Fruit fly (Drosophila melanogaster): Measurements from ENCODE around the gene Obp99d.

DNA sequence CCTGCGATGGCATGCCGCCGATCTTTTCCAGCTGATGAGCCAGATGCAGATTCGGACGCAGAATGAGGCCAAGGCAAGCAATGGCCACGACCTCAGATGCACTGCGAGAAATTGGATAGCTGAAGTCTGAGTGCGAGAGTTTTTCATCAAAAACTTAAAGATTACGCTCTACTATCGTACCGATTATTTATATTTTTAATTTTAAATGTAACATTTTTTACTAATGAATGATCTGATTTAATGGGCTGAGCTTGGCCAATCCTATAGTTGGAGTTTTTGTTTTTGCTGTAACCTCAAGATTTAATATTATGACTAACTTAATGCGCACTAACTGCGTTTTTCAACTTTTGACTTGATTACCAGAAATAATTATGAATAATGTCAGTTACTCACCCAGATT lies 48.0 kb downstream of the Obp99d start:
- TF ChIP-seq psq (optimal IDR thresholded peaks at IDR 0.05) (no peak), Sin3A (optimal IDR thresholded peaks at IDR 0.05) (no peak)
